Worm (Caenorhabditis elegans): ENCODE results near the gene F11D5.7.
A peak's percentile ranks its signal among the peaks of the same experiment; 100 is the strongest.

The F11D5.7 gene

ce11 chrX:3306594-3307296, 2.6 kb downstream of the F11D5.7 start:
- TF ChIP-seq pqm-1 (tag; optimal IDR thresholded peaks at IDR 0.05) = peak; percentile 93
- TF ChIP-seq nhr-76 (tag; optimal IDR thresholded peaks at IDR 0.05) = peak; percentile 28
- TF ChIP-seq pha-4 (tag; optimal IDR thresholded peaks at IDR 0.05) = peak; percentile 45
- peak; percentile 90 for TF ChIP-seq elt-2 (tag; optimal IDR thresholded peaks at IDR 0.05)
- no peak for TF ChIP-seq mdl-1 (tag; optimal IDR thresholded peaks at IDR 0.05)

DNA sequence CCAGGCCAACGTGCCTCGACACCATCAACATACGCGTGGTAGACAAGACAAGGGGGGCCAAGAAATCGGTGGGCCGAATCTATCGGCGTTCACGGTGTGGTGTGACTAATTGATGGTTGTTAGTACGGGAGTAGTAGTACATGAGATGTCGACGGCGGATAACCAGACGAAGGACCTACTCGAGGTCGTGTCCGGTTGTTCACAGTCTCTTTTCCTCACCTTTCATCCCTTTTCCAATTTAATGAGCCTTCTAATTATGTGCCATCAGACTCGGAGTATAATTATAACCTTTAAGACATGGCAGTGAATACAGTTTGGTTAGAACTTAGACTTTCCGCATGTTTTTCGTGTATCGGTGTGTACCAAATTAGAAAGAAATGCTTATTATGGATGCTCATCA, 6.5 kb downstream of the F11D5.7 start:
- TF ChIP-seq ZK546.5 (tag; optimal IDR thresholded peaks at IDR 0.05) (no peak), aly-2 (tag; optimal IDR thresholded peaks at IDR 0.05) (no peak), fkh-2 (tag; optimal IDR thresholded peaks at IDR 0.05) (no peak), unc-39 (tag; optimal IDR thresholded peaks at IDR 0.05) (no peak), ceh-9 (tag; optimal IDR thresholded peaks at IDR 0.05) (no peak), lin-39 (tag; optimal IDR thresholded peaks at IDR 0.05) (no peak), pqm-1 (tag; optimal IDR thresholded peaks at IDR 0.05) (no peak), ztf-11 (tag; optimal IDR thresholded peaks at IDR 0.05) (no peak), snpc-4 (tag; optimal IDR thresholded peaks at IDR 0.05) (no peak)

DNA sequence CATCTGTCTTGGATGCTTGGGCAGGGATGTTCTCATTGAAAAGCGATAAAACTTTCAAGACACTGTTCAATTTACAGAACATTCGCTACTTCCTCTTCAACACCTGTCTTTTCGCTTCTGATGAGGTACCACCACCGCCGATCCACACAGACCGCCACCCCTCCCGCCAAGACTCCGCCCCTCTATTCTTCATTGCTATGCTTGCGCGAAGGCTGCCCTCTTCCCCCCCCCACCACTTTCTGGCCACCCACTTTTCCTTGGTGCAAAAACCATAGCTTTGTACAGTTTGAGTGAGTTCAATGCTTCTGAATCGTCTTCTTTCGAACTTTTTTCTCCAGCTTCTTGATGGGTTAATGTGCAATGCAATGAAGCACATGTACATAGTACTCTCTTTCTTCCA, 9.8 kb downstream of the F11D5.7 start:
- TF ChIP-seq fos-1 (tag; optimal IDR thresholded peaks at IDR 0.05) = no peak
- TF ChIP-seq nhr-25 (tag; optimal IDR thresholded peaks at IDR 0.05) = no peak
- TF ChIP-seq snpc-4 (tag; optimal IDR thresholded peaks at IDR 0.05) = no peak
- TF ChIP-seq skn-1 (tag; optimal IDR thresholded peaks at IDR 0.05) = no peak
- no peak for TF ChIP-seq R02D3.7 (tag; optimal IDR thresholded peaks at IDR 0.05)
- no peak for TF ChIP-seq mdl-1 (tag; optimal IDR thresholded peaks at IDR 0.05)
- no peak for TF ChIP-seq nhr-77 (tag; optimal IDR thresholded peaks at IDR 0.05)
- TF ChIP-seq nhr-28 (tag; optimal IDR thresholded peaks at IDR 0.05) = no peak
- no peak for TF ChIP-seq tbx-2 (tag; optimal IDR thresholded peaks at IDR 0.05)
- no peak for TF ChIP-seq ztf-11 (tag; optimal IDR thresholded peaks at IDR 0.05)
- no peak for TF ChIP-seq nhr-237 (tag; optimal IDR thresholded peaks at IDR 0.05)
- no peak for TF ChIP-seq nhr-67 (tag; optimal IDR thresholded peaks at IDR 0.05)
- no peak for TF ChIP-seq eor-1 (tag; optimal IDR thresholded peaks at IDR 0.05)
- no peak for TF ChIP-seq nhr-12 (tag; optimal IDR thresholded peaks at IDR 0.05)
- TF ChIP-seq egl-27 (tag; optimal IDR thresholded peaks at IDR 0.05) = no peak

DNA sequence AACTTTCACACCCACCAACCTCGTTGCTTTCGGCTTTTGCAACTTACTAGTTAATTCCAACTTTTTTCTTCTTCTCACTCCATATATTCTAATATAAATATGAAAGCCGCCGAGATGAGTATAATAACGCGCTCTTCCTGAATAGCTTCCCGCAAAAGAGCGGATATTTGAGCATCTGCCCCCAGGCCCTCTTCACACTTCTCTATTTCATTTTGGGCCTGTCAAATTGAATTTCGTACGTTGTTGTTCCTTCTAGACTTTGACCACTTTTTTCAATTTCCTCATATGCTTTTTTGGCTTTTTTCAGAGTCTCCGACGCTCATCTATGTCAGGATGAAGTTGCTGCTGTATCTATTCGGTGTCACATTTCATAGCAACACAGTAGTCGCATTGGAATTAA, 10.8 kb downstream of the F11D5.7 start, which contains the start of gene ddr-2:
ddr-2 (plus strand) TSS at position 301 of the 400 bp plus-strand sequence.
- TF ChIP-seq ZK546.5 (tag; optimal IDR thresholded peaks at IDR 0.05) (no peak), nhr-23 (tag; optimal IDR thresholded peaks at IDR 0.05) (no peak), nhr-77 (tag; optimal IDR thresholded peaks at IDR 0.05) (no peak), tbx-2 (tag; optimal IDR thresholded peaks at IDR 0.05) (no peak), pqm-1 (tag; optimal IDR thresholded peaks at IDR 0.05) (no peak), fos-1 (tag; optimal IDR thresholded peaks at IDR 0.05) (no peak), zag-1 (tag; optimal IDR thresholded peaks at IDR 0.05) (no peak), fkh-10 (GFP tag; optimal IDR thresholded peaks at IDR 0.05) (no peak), ceh-16 (tag; optimal IDR thresholded peaks at IDR 0.05) (no peak), lsy-12 (tag; optimal IDR thresholded peaks at IDR 0.05) (no peak), mml-1 (tag; optimal IDR thresholded peaks at IDR 0.05) (no peak), ama-1 (optimal IDR thresholded peaks at IDR 0.05) (no peak), egl-27 (tag; optimal IDR thresholded peaks at IDR 0.05) (no peak), ceh-9 (tag; optimal IDR thresholded peaks at IDR 0.05) (no peak), snpc-4 (tag; optimal IDR thresholded peaks at IDR 0.05) (no peak), elt-1 (tag; optimal IDR thresholded peaks at IDR 0.05) (no peak), pha-4 (tag; optimal IDR thresholded peaks at IDR 0.05) (no peak), elt-2 (tag; optimal IDR thresholded peaks at IDR 0.05) (no peak)

- TF ChIP-seq nfya-1 (tag; optimal IDR thresholded peaks at IDR 0.05; ENCODE audit: insufficient read depth) (no peak), egl-5 (tag; optimal IDR thresholded peaks at IDR 0.05) (peak; percentile 53)
Observed at ce11 chrX:3315891-3316657, 11.9 kb downstream of the F11D5.7 start.
